Worm (Caenorhabditis elegans) whole organism, L2 larva: Measurements from ENCODE around the gene vnut-1.

ENCODE experiments used
- C34F6.9 ChIP-seq: fragments of 150-350 bp; optimal IDR thresholded peaks from 2 replicates; lab custom pipeline; 2014; ENCODE audit warnings: missing biosample characterization, missing genetic modification characterization
- R02D3.7 ChIP-seq: fragments of 150-350 bp; optimal IDR thresholded peaks from 2 replicates; lab custom pipeline; 2014; ENCODE audit warnings: missing biosample characterization, missing genetic modification characterization
- Y55F3AM.14 ChIP-seq: fragments of 200-800 bp; sonication (Bioruptor generic); optimal IDR thresholded peaks from 2 replicates; lab custom pipeline; 2018; ENCODE audit warnings: mild to moderate bottlenecking, missing genetic modification characterization, missing compliant biosample characterization
- aly-2 ChIP-seq: fragments of 150-350 bp; optimal IDR thresholded peaks from 2 replicates; lab custom pipeline; 2014; ENCODE audit warnings: missing biosample characterization, missing genetic modification characterization
- ama-1 ChIP-seq: fragments of 150-350 bp; optimal IDR thresholded peaks from 2 replicates; lab custom pipeline; 2018; ENCODE audit warnings: inconsistent platforms
- blmp-1 ChIP-seq: sonication (generic microtip); optimal IDR thresholded peaks from 2 replicates; lab custom pipeline; 2017; ENCODE audit warnings: missing genetic modification characterization, mild to moderate bottlenecking, missing compliant biosample characterization, antibody characterized with exemption, moderate library complexity; ENCODE audit not compliant: insufficient read depth
- ceh-16 ChIP-seq: fragments of 150-350 bp; optimal IDR thresholded peaks from 2 replicates; lab custom pipeline; 2014; ENCODE audit warnings: missing biosample characterization, missing genetic modification characterization
- crh-2 ChIP-seq: sonication (generic microtip); optimal IDR thresholded peaks from 2 replicates; lab custom pipeline; 2017; ENCODE audit warnings: missing biosample characterization, missing genetic modification characterization
- dmd-4 ChIP-seq: sonication (generic microtip); optimal IDR thresholded peaks from 2 replicates; lab custom pipeline; 2017; ENCODE audit warnings: missing biosample characterization, missing genetic modification characterization
- elt-1 ChIP-seq: fragments of 150-350 bp; optimal IDR thresholded peaks from 2 replicates; lab custom pipeline; 2014; ENCODE audit warnings: missing biosample characterization, missing genetic modification characterization
- elt-3 ChIP-seq: sonication (generic microtip); optimal IDR thresholded peaks from 2 replicates; lab custom pipeline; 2017; ENCODE audit warnings: missing biosample characterization, missing genetic modification characterization
- fos-1 ChIP-seq: fragments of 150-350 bp; optimal IDR thresholded peaks from 2 replicates; lab custom pipeline; 2014; ENCODE audit warnings: missing biosample characterization, missing genetic modification characterization
- gmeb-1 ChIP-seq: fragments of 150-350 bp; optimal IDR thresholded peaks from 2 replicates; lab custom pipeline; 2014; ENCODE audit warnings: missing biosample characterization, missing genetic modification characterization
- lin-39 ChIP-seq: fragments of 150-350 bp; optimal IDR thresholded peaks from 2 replicates; lab custom pipeline; 2014; ENCODE audit warnings: missing biosample characterization, missing genetic modification reagents, missing genetic modification characterization
- lsy-2 ChIP-seq, 2 experiments: fragments of 150-350 bp in 1 of 2; sonication (generic microtip) in 1 of 2; optimal IDR thresholded peaks; 2 replicates each; lab custom pipeline; 2014 to 2017; ENCODE audit warnings: missing biosample characterization in 2 of 2, missing genetic modification characterization in 2 of 2
- mbf-1 ChIP-seq: sonication (generic microtip); optimal IDR thresholded peaks from 2 replicates; lab custom pipeline; 2017; ENCODE audit warnings: missing biosample characterization, missing genetic modification characterization
- mdl-1 ChIP-seq, 2 experiments: fragments of 150-350 bp in 1 of 2; sonication (generic microtip) in 1 of 2; optimal IDR thresholded peaks; 2 replicates each; lab custom pipeline; 2017; ENCODE audit warnings: missing biosample characterization in 2 of 2, missing genetic modification characterization in 2 of 2
- nhr-10 ChIP-seq: sonication (generic microtip); optimal IDR thresholded peaks from 2 replicates; lab custom pipeline; 2017; ENCODE audit warnings: missing biosample characterization, missing genetic modification characterization
- nhr-11 ChIP-seq: fragments of 150-350 bp; optimal IDR thresholded peaks from 2 replicates; lab custom pipeline; 2014; ENCODE audit warnings: missing biosample characterization, missing genetic modification characterization
- nhr-12 ChIP-seq: fragments of 150-350 bp; optimal IDR thresholded peaks from 2 replicates; lab custom pipeline; 2014; ENCODE audit warnings: missing biosample characterization, missing genetic modification characterization
- nhr-129 ChIP-seq: fragments of 150-350 bp; optimal IDR thresholded peaks from 2 replicates; lab custom pipeline; 2014; ENCODE audit warnings: missing biosample characterization, missing genetic modification characterization
- nhr-21 ChIP-seq: fragments of 150-350 bp; optimal IDR thresholded peaks from 2 replicates; lab custom pipeline; 2014; ENCODE audit warnings: missing biosample characterization, missing genetic modification characterization
- nhr-23 ChIP-seq: fragments of 150-350 bp; optimal IDR thresholded peaks from 2 replicates; lab custom pipeline; 2014; ENCODE audit warnings: missing biosample characterization, missing genetic modification reagents, missing genetic modification characterization
- nhr-6 ChIP-seq: fragments of 150-350 bp; optimal IDR thresholded peaks from 2 replicates; lab custom pipeline; 2014; ENCODE audit warnings: missing biosample characterization, missing genetic modification characterization
- sma-9 ChIP-seq, 2 experiments: fragments of 150-350 bp in 1 of 2; sonication (generic microtip) in 1 of 2; optimal IDR thresholded peaks; 2 replicates each; lab custom pipeline; 2014 to 2016; ENCODE audit warnings: missing genetic modification characterization in 2 of 2, mild to moderate bottlenecking in 1 of 2, missing biosample characterization in 1 of 2, missing compliant biosample characterization in 1 of 2, missing genetic modification reagents in 1 of 2, moderate library complexity in 1 of 2
- snpc-4 ChIP-seq: fragments of 150-350 bp; optimal IDR thresholded peaks from 2 replicates; lab custom pipeline; 2014; ENCODE audit warnings: missing biosample characterization, missing genetic modification characterization
- unc-39 ChIP-seq: fragments of 150-350 bp; optimal IDR thresholded peaks from 2 replicates; lab custom pipeline; 2014; ENCODE audit warnings: missing biosample characterization, missing genetic modification characterization
- unc-62 ChIP-seq: fragments of 150-350 bp; optimal IDR thresholded peaks from 2 replicates; lab custom pipeline; 2014; ENCODE audit warnings: missing biosample characterization, missing genetic modification reagents, missing genetic modification characterization
- ztf-11 ChIP-seq: sonication (generic microtip); optimal IDR thresholded peaks from 2 replicates; lab custom pipeline; 2017; ENCODE audit warnings: missing biosample characterization, missing genetic modification characterization

Gene vnut-1

DNA sequence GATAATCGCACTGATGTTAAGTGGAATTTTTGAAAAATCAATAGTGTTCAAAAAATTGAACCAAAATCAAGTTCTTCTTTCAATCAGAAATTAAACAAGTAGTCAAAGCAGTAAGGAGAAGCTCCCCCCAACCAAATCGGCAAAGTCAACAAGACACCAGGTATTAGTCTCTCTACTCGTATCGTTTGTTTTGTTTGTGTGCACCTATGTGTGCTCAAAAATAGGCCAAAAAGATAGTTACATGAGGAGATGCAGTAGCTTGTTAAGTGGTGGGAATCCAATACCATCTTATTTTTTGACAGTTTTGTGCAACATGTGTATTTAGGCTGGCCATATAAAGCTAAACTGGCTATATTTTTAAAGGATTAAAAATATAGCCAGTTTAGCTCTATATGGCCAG, 16.6 kb downstream of the vnut-1 start, which contains the start of gene K10H10.12:
Gene K10H10.12 (minus strand): TSS at position 101 of the 400 bp plus-strand sequence.
- TF ChIP-seq lin-39 (tag; lab: Kevin White, UChicago): no peak
- no peak for TF ChIP-seq Y55F3AM.14 (GFP tag; lab: Kevin White, UChicago)
- no peak for TF ChIP-seq nhr-11 (tag; lab: Kevin White, UChicago)
- no peak for TF ChIP-seq nhr-129 (tag; lab: Kevin White, UChicago)
- TF ChIP-seq unc-39 (tag; lab: Kevin White, UChicago): no peak
- no peak for TF ChIP-seq mdl-1 (tag; optimal IDR thresholded peaks at IDR 0.05; lab: Kevin White, UChicago)
- TF ChIP-seq gmeb-1: no peak
- TF ChIP-seq elt-1 (tag; lab: Kevin White, UChicago): no peak
- TF ChIP-seq ceh-16 (tag; lab: Kevin White, UChicago): no peak
- TF ChIP-seq C34F6.9 (tag; lab: Kevin White, UChicago): no peak
- no peak for TF ChIP-seq R02D3.7 (tag; lab: Kevin White, UChicago)
- TF ChIP-seq sma-9 (GFP tag; optimal IDR thresholded peaks at IDR 0.05; lab: Kevin White, UChicago): no peak
- no peak for TF ChIP-seq sma-9 (tag; optimal IDR thresholded peaks at IDR 0.05; lab: Kevin White, UChicago)
- TF ChIP-seq snpc-4 (tag; lab: Kevin White, UChicago): no peak

DNA sequence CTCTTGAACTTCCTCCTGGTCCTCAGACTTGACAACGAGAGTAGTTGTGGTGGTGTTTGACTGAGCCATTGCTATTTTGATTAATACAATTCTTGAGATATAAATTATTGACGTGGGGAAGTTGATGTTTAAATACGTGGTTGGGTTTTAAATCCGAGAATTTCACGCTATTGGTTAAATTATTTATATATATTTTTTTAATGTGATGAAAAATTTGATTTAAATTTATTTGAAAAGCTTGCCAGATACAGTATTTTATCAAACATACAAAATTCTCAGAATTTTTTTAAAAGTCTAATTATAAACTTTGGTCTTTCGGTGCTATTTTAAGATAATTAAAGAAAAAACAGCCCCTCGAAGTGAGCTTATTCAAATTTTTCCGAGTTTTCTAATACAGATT, 18.0 kb downstream of the vnut-1 start, which contains the start of the genes K10H10.7 and K10H10.10:
Gene K10H10.7 (minus strand): TSS at position 101 of the 400 bp plus-strand sequence.
Gene K10H10.10 (plus strand): TSS at position 204 of the 400 bp plus-strand sequence.
- TF ChIP-seq mbf-1 (tag; lab: Kevin White, UChicago) (no peak), elt-3 (tag; lab: Kevin White, UChicago) (no peak), nhr-21 (tag; lab: Kevin White, UChicago) (no peak), ztf-11 (tag; lab: Kevin White, UChicago) (no peak), blmp-1 (tag; lab: Kevin White, UChicago) (no peak), crh-2 (no peak), unc-62 (no peak), nhr-23 (tag; lab: Kevin White, UChicago) (no peak)
- TF ChIP-seq, all 48 proteins: peak for 0

DNA sequence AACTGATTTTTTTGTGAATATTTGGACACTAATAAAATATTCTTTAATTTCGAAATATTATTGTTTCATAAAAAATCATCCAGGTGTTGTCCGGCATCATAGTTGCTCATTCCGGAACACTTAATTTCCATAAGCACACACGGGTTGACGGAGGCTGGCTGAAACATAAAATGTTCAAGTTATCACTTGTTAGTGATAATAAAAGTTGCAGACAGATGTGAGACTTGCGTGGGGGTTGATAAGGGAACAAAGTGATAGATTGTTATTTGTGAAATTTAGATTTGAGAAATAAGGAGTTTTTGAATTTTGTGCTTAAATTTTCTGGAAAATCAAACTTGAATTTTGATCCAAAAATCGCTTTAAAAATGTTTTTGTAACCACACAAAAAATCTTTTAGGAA, 20.6 kb downstream of the vnut-1 start:
- TF ChIP-seq fos-1 (tag; lab: Kevin White, UChicago): peak; percentile 69
- TF ChIP-seq lsy-2 (tag; optimal IDR thresholded peaks at IDR 0.05; lab: Kevin White, UChicago): no peak
- no peak for TF ChIP-seq nhr-11 (tag; lab: Kevin White, UChicago)

DNA sequence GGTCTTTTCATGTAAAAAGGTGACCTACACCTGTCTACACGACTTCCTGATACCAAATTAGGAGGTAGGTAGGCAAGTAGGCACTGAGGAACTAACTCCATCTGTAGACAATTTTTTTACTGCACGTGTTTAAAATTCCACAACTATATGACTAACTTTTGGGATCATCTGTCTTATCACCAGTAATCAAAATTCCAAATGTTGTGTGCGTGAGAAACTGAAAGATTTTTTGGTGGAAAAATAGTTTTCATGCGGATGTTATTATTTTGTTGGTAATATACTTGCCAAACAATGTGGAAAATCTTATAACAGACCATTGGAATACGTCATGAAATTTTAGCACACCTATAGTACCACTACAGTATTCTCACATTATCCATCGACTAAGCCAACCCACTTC, 21.6 kb downstream of the vnut-1 start, which contains the start of gene K10H10.13:
Gene K10H10.13 (minus strand): TSS at position 101 of the 400 bp plus-strand sequence.
- no peak for TF ChIP-seq nhr-129 (tag; lab: Kevin White, UChicago)
- no peak for TF ChIP-seq mbf-1 (tag; lab: Kevin White, UChicago)
- no peak for TF ChIP-seq R02D3.7 (tag; lab: Kevin White, UChicago)
- no peak for TF ChIP-seq dmd-4 (tag; lab: Kevin White, UChicago)
- TF ChIP-seq unc-62: no peak

DNA sequence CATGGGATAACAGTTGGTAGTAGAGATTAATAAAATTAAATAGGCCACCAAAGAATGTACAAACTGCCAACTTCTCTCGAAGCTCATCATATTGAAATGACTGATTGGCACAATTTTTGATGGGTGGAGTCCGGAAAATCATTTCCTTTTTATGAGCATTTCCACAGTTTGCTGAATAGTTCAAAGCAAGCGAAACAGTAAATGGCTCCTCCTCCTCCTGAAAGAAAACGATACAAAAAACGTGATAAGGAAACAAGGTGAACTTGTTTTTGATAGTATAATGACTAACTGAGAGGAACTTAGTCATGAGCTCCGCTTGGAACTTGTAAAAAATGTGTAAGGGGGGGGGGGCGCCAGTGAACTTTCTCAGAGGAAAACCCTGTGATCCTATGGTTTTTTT, 25.4 kb downstream of the vnut-1 start, which contains the start of gene K10H10.9:
Gene K10H10.9 (minus strand): TSS at position 101 of the 400 bp plus-strand sequence.
- TF ChIP-seq lin-39 (tag; lab: Kevin White, UChicago) (no peak), Y55F3AM.14 (GFP tag; lab: Kevin White, UChicago) (no peak), snpc-4 (tag; lab: Kevin White, UChicago) (no peak), aly-2 (tag; lab: Kevin White, UChicago) (no peak), nhr-6 (no peak), nhr-10 (tag; lab: Kevin White, UChicago) (no peak), R02D3.7 (tag; lab: Kevin White, UChicago) (no peak), C34F6.9 (tag; lab: Kevin White, UChicago) (no peak), ama-1 (lab: Kevin White, UChicago) (no peak), nhr-12 (tag; lab: Kevin White, UChicago) (no peak)
- TF ChIP-seq, all 48 proteins: peak for 0

DNA sequence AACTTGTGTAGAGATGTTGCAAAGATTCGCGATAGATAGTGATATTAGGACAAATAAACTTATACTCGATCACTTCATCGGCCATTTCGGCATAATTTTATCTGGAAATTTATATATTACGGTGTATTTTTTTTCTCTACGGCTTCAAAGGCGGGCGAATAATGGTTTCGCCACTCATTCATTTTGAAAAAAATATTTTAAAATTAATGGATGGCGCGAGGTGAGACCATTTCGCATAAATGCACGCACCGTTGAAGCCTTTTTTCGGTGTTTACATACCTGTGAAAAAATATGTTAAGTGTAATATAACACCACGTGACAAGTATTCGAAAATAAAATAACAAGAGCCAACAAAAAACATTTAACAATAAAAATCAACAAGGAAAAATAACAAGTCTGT, 32.4 kb downstream of the vnut-1 start, which contains the start of gene btb-19:
Gene btb-19 (minus strand): TSS at position 101 of the 400 bp plus-strand sequence.
- TF ChIP-seq ztf-11 (tag; lab: Kevin White, UChicago): no peak
- TF ChIP-seq ama-1 (lab: Kevin White, UChicago): no peak
